Fruit fly (Drosophila melanogaster) whole organism, embryonic: Measurements from ENCODE around the gene Spn88Ea.
A peak's percentile ranks its signal among the peaks of the same experiment; 100 is the strongest.

Experiments
- Bgb ChIP-seq: fragments of 200-800 bp; sonication (Bioruptor generic); IDR thresholded peaks from 2 replicates; pipeline ENCODE4 v1.3.6; 2022; ENCODE audit warnings: missing biosample characterization, missing genetic modification characterization; ENCODE audit not compliant: partially characterized antibody
- Bteb2 ChIP-seq: fragments of 200-800 bp; sonication (Bioruptor generic); optimal IDR thresholded peaks from 2 replicates; lab custom pipeline; 2016; ENCODE audit warnings: missing biosample characterization, missing genetic modification characterization
- CG12104 ChIP-seq: fragments of 200-800 bp; sonication (Bioruptor generic); optimal IDR thresholded peaks from 3 replicates; lab custom pipeline; 2016; ENCODE audit warnings: missing biosample characterization, missing genetic modification characterization
- CG12155 ChIP-seq: fragments of 200-800 bp; sonication (Bioruptor generic); optimal IDR thresholded peaks from 3 replicates; lab custom pipeline; 2016; ENCODE audit warnings: missing biosample characterization, missing genetic modification characterization
- CG1603 ChIP-seq: fragments of 200-800 bp; sonication (Bioruptor generic); optimal IDR thresholded peaks from 2 replicates; lab custom pipeline; 2019; ENCODE audit warnings: missing biosample characterization, mild to moderate bottlenecking, missing genetic modification characterization, moderate library complexity
- CG33213 ChIP-seq: fragments of 200-800 bp; sonication (Bioruptor generic); optimal IDR thresholded peaks from 3 replicates; lab custom pipeline; 2016; ENCODE audit warnings: missing biosample characterization, missing genetic modification characterization
- CG3847 ChIP-seq: fragments of 200-800 bp; sonication (Bioruptor generic); IDR thresholded peaks from 2 replicates; pipeline ENCODE4 v1.3.6; 2022; ENCODE audit warnings: missing biosample characterization, missing genetic modification characterization
- CG4730 ChIP-seq: fragments of 200-800 bp; sonication (Bioruptor generic); IDR thresholded peaks from 2 replicates; pipeline ENCODE4 v1.3.6; 2022; ENCODE audit warnings: missing biosample characterization, missing genetic modification characterization
- CG7963 ChIP-seq: fragments of 200-800 bp; sonication (Bioruptor generic); IDR thresholded peaks from 3 replicates; pipeline ENCODE4 v1.3.6; 2022; ENCODE audit warnings: missing biosample characterization, missing genetic modification characterization; ENCODE audit not compliant: partially characterized antibody
- CG8290 ChIP-seq, 3 experiments: fragments of 200-800 bp; sonication (Bioruptor generic); optimal IDR thresholded peaks; 2 replicates each; lab custom pipeline; 2016 to 2019; ENCODE audit warnings: missing biosample characterization in 3 of 3, missing genetic modification characterization in 3 of 3, mild to moderate bottlenecking in 2 of 3, moderate library complexity in 1 of 3
- CG9437 ChIP-seq: fragments of 200-800 bp; sonication (Bioruptor generic); optimal IDR thresholded peaks from 2 replicates; lab custom pipeline; 2018; ENCODE audit warnings: missing biosample characterization, mild to moderate bottlenecking, missing genetic modification characterization
- D19A ChIP-seq: fragments of 200-800 bp; optimal IDR thresholded peaks from 3 replicates; lab custom pipeline; 2019; ENCODE audit warnings: missing biosample characterization, mild to moderate bottlenecking, missing genetic modification characterization, moderate library complexity
- Dll ChIP-seq: fragments of 200-800 bp; sonication (Bioruptor generic); IDR thresholded peaks from 4 replicates; pipeline ENCODE4 v1.3.6; 2022; ENCODE audit warnings: missing biosample characterization, missing genetic modification characterization; ENCODE audit not compliant: partially characterized antibody
- Dref ChIP-seq: fragments of 200-800 bp; sonication (Bioruptor generic); IDR thresholded peaks from 2 replicates; pipeline ENCODE4 v1.3.6; 2022; ENCODE audit warnings: missing biosample characterization, missing genetic modification characterization
- Hsf ChIP-seq: fragments of 200-800 bp; sonication (Bioruptor generic); optimal IDR thresholded peaks from 3 replicates; lab custom pipeline; 2016; ENCODE audit warnings: missing biosample characterization, missing genetic modification characterization
- MESR4 ChIP-seq: fragments of 200-800 bp; sonication (Bioruptor generic); optimal IDR thresholded peaks from 2 replicates; lab custom pipeline; 2018; ENCODE audit warnings: missing biosample characterization, mild to moderate bottlenecking, missing genetic modification characterization, moderate library complexity
- Meics ChIP-seq: fragments of 200-800 bp; sonication (Bioruptor generic); optimal IDR thresholded peaks from 2 replicates; lab custom pipeline; 2017; ENCODE audit warnings: missing biosample characterization, mild to moderate bottlenecking, missing genetic modification characterization
- Nf-YC ChIP-seq: fragments of 200-800 bp; optimal IDR thresholded peaks from 3 replicates; lab custom pipeline; 2019; ENCODE audit warnings: missing biosample characterization, mild to moderate bottlenecking, missing genetic modification characterization, moderate library complexity
- Oli ChIP-seq: fragments of 200-800 bp; sonication (Bioruptor generic); optimal IDR thresholded peaks from 2 replicates; lab custom pipeline; 2018; ENCODE audit warnings: missing biosample characterization, mild to moderate bottlenecking, missing genetic modification characterization, moderate library complexity
- Opbp ChIP-seq: fragments of 200-800 bp; sonication (Bioruptor generic); IDR thresholded peaks from 3 replicates; pipeline ENCODE4 v1.3.6; 2022; ENCODE audit warnings: missing biosample characterization, missing genetic modification characterization; ENCODE audit not compliant: partially characterized antibody
- Pdp1 ChIP-seq, 2 experiments: fragments of 200-800 bp; sonication (Bioruptor generic); optimal IDR thresholded peaks; 3 replicates each; lab custom pipeline; 2016; ENCODE audit warnings: missing biosample characterization in 2 of 2, missing genetic modification characterization in 2 of 2, mild to moderate bottlenecking in 1 of 2, moderate library complexity in 1 of 2
- Rfx ChIP-seq: fragments of 200-800 bp; sonication (Bioruptor generic); IDR thresholded peaks from 2 replicates; pipeline ENCODE4 v1.3.6; 2022; ENCODE audit warnings: missing biosample characterization, missing genetic modification characterization
- Scr ChIP-seq: fragments of 200-800 bp; sonication (Bioruptor generic); IDR thresholded peaks from 2 replicates; pipeline ENCODE4 v1.3.6; 2022; ENCODE audit warnings: missing biosample characterization, missing genetic modification characterization; ENCODE audit not compliant: partially characterized antibody
- Sin3A ChIP-seq: fragments of >200 bp; optimal IDR thresholded peaks from 2 replicates; lab custom pipeline; 2018
- Sry-δ ChIP-seq: fragments of 200-800 bp; sonication (Bioruptor generic); optimal IDR thresholded peaks from 2 replicates; lab custom pipeline; 2016; ENCODE audit warnings: missing biosample characterization, missing genetic modification characterization
- Vsx1 ChIP-seq: fragments of 200-800 bp; sonication (Bioruptor generic); optimal IDR thresholded peaks from 2 replicates; lab custom pipeline; 2017; ENCODE audit warnings: missing biosample characterization, mild to moderate bottlenecking, missing genetic modification characterization, missing genetic modification reagents
- amos ChIP-seq: fragments of 200-800 bp; sonication (Bioruptor generic); IDR thresholded peaks from 2 replicates; pipeline ENCODE4 v1.3.6; 2022; ENCODE audit warnings: missing biosample characterization, missing genetic modification characterization; ENCODE audit not compliant: partially characterized antibody
- bbx ChIP-seq: fragments of 200-800 bp; sonication (Bioruptor generic); IDR thresholded peaks from 2 replicates; pipeline ENCODE4 v1.3.6; 2022; ENCODE audit warnings: missing biosample characterization, missing genetic modification characterization; ENCODE audit not compliant: partially characterized antibody
- bowl ChIP-seq: fragments of 200-800 bp; sonication (Bioruptor generic); IDR thresholded peaks from 2 replicates; pipeline ENCODE4 v1.3.6; 2022; ENCODE audit warnings: missing biosample characterization, missing genetic modification characterization
- ci ChIP-seq: fragments of 200-800 bp; sonication (Bioruptor generic); IDR thresholded peaks from 3 replicates; pipeline ENCODE4 v1.3.6; 2022; ENCODE audit warnings: missing biosample characterization, missing genetic modification characterization
- inv ChIP-seq: fragments of 200-800 bp; sonication (Bioruptor generic); IDR thresholded peaks from 2 replicates; pipeline ENCODE4 v1.3.6; 2022; ENCODE audit warnings: missing biosample characterization, missing genetic modification characterization; ENCODE audit not compliant: partially characterized antibody
- jumu ChIP-seq: fragments of 200-800 bp; sonication (Bioruptor generic); optimal IDR thresholded peaks from 3 replicates; lab custom pipeline; 2016; ENCODE audit warnings: missing biosample characterization, missing genetic modification characterization
- kah ChIP-seq: fragments of 200-800 bp; sonication (Bioruptor generic); optimal IDR thresholded peaks from 2 replicates; lab custom pipeline; 2018; ENCODE audit warnings: missing biosample characterization, mild to moderate bottlenecking, missing genetic modification characterization
- knrl ChIP-seq: fragments of 200-800 bp; sonication (Bioruptor generic); IDR thresholded peaks from 3 replicates; pipeline ENCODE4 v1.3.6; 2022; ENCODE audit warnings: missing biosample characterization, missing genetic modification characterization; ENCODE audit not compliant: partially characterized antibody
- onecut ChIP-seq: fragments of 200-800 bp; sonication (Bioruptor generic); IDR thresholded peaks from 2 replicates; pipeline ENCODE4 v1.3.6; 2022; ENCODE audit warnings: missing biosample characterization, missing genetic modification characterization
- org-1 ChIP-seq: fragments of 200-800 bp; sonication (Bioruptor generic); optimal IDR thresholded peaks from 2 replicates; lab custom pipeline; 2017; ENCODE audit warnings: missing biosample characterization, missing genetic modification characterization
- repo ChIP-seq: fragments of 200-800 bp; sonication (Bioruptor generic); optimal IDR thresholded peaks from 2 replicates; lab custom pipeline; 2016; ENCODE audit warnings: missing biosample characterization, missing genetic modification characterization
- sd ChIP-seq: fragments of 200-800 bp; sonication (Bioruptor generic); optimal IDR thresholded peaks from 3 replicates; lab custom pipeline; 2018; ENCODE audit warnings: missing biosample characterization, mild to moderate bottlenecking, missing genetic modification characterization, moderate library complexity
- sna ChIP-seq: fragments of 200-800 bp; sonication (Bioruptor generic); IDR thresholded peaks from 2 replicates; pipeline ENCODE4 v1.3.6; 2022; ENCODE audit warnings: missing biosample characterization, missing genetic modification characterization; ENCODE audit not compliant: partially characterized antibody
- stwl ChIP-seq: fragments of 200-800 bp; sonication (Bioruptor generic); optimal IDR thresholded peaks from 3 replicates; lab custom pipeline; 2018; ENCODE audit warnings: missing biosample characterization, mild to moderate bottlenecking, missing genetic modification characterization, moderate library complexity
- tna ChIP-seq: fragments of 200-800 bp; sonication (Bioruptor generic); IDR thresholded peaks from 2 replicates; pipeline ENCODE4 v1.3.6; 2022; ENCODE audit warnings: missing biosample characterization, missing genetic modification characterization; ENCODE audit not compliant: partially characterized antibody
- trem ChIP-seq: fragments of 200-800 bp; optimal IDR thresholded peaks from 3 replicates; lab custom pipeline; 2019; ENCODE audit warnings: missing biosample characterization, mild to moderate bottlenecking, missing genetic modification characterization, moderate library complexity
- tx ChIP-seq: fragments of 200-800 bp; sonication (Bioruptor generic); optimal IDR thresholded peaks from 2 replicates; lab custom pipeline; 2016; ENCODE audit warnings: missing biosample characterization, missing genetic modification characterization
- unc-4 ChIP-seq: fragments of 200-800 bp; sonication (Bioruptor generic); IDR thresholded peaks from 2 replicates; pipeline ENCODE4 v1.3.6; 2022; ENCODE audit warnings: missing biosample characterization, missing genetic modification characterization; ENCODE audit not compliant: partially characterized antibody
- vnd ChIP-seq: fragments of 200-800 bp; sonication (Bioruptor generic); IDR thresholded peaks from 3 replicates; pipeline ENCODE4 v1.3.6; 2022; ENCODE audit warnings: missing biosample characterization, missing genetic modification characterization; ENCODE audit not compliant: partially characterized antibody
- zen2 ChIP-seq: fragments of 200-800 bp; sonication (Bioruptor generic); IDR thresholded peaks from 3 replicates; pipeline ENCODE4 v1.3.6; 2022; ENCODE audit warnings: missing biosample characterization, missing genetic modification characterization; ENCODE audit not compliant: partially characterized antibody

The Spn88Ea gene

DNA sequence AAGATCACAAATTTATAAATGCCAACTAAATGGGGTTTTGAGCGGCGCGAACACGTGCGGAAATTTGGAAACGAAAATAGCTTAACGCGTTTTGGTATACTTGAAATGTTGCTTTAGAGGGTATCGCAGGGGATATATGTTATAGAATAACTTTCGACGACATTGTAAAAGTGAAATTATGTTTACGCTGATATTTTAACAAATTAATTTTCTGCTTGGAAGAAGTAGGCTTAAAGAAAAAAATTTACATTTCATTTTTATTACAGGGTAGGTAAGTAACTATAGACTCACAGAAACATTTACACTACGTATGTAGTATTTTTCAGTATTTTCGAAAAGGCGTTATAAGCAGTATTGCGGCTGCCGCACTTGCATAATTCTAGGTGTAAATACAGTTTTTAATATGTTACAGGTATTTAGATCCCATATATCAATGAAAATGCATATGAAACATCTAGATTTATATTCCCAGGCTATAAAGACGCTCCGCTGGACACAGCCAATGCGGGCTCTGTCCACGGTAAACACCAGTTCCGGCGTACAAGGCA lies 23.2 kb upstream of the Spn88Ea start, which contains the start of the genes Art3 and mRpS10 (continued):
- TF ChIP-seq CG4730 (GFP tag; lab: Robert Waterston, UW) (peak; percentile 100), CG12104 (GFP tag; lab: Kevin White, UChicago) (peak; percentile 100), Hsf (peak; percentile 100), ci (peak; percentile 100), sd (tag; lab: Kevin White, UChicago) (peak; percentile 99), tna (GFP tag; lab: Robert Waterston, UW) (0 out of 2 replicates have a peak, but pooled peaks have one; percentile 10)

DNA sequence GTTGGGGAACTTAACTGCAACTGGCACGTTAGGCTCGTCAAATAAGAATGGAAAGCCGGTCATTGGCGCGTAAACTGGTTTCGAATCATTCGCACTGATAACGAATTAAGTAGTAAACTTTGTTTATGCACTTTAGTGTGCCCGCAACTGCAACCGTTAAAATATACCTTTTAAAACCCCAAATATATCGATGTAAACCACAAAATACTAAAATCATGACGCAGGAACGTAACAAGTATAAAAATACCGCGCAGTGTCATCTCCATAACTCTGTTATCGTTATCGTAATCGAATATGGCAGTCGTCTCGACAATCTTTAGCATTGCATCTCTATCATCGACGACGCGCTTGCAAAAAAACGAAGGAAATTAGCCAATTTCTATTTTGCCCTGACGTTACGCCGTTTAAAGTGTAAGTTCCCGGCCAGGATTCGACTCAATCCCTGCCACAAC lies 19.1 kb upstream of the Spn88Ea start, which contains the start of the genes CG31344 and Caf1-55:
CG31344 (minus strand) TSS at position 51 of the 452 bp plus-strand sequence.
Caf1-55 (plus strand) TSS at position 298 of the 452 bp plus-strand sequence.
- TF ChIP-seq jumu (GFP tag; lab: Kevin White, UChicago) (peak; percentile 9), CG33213 (peak; percentile 20), Sry-δ (GFP tag; lab: Kevin White, UChicago) (peak; percentile 97), tx (peak; percentile 24), onecut (GFP tag; lab: Robert Waterston, UW) (no peak), trem (tag; lab: Kevin White, UChicago) (peak; percentile 85), Oli (tag; lab: Kevin White, UChicago) (no peak), Sin3A (lab: Kevin White, UChicago) (peak; percentile 70), Dll (GFP tag; lab: Robert Waterston, UW) (peak; percentile 86), org-1 (GFP tag; lab: Kevin White, UChicago) (no peak), CG7963 (peak; percentile 79; the same call in 2 of the 3 replicates), Rfx (0 out of 2 replicates have a peak, but pooled peaks have one; percentile 18), inv (GFP tag; lab: Robert Waterston, UW) (peak; percentile 58; the same call in 1 of the 2 replicates), Bteb2 (GFP tag; lab: Kevin White, UChicago) (peak; percentile 8), kah (GFP tag; lab: Kevin White, UChicago) (no peak), sna (GFP tag; lab: Robert Waterston, UW) (peak; percentile 72), Dref (peak; percentile 92), repo (GFP tag; lab: Kevin White, UChicago) (no peak), bbx (GFP tag; lab: Robert Waterston, UW) (peak; percentile 84), Meics (no peak), Vsx1 (peak; percentile 16), CG8290 (GFP tag; optimal IDR thresholded peaks at IDR 0.05; lab: Kevin White, UChicago) (no peak), CG8290 (tag; optimal IDR thresholded peaks at IDR 0.05; lab: Kevin White, UChicago) (no peak), Opbp (GFP tag; lab: Robert Waterston, UW) (peak; percentile 49; the same call in 1 of the 3 replicates), bowl (GFP tag; lab: Robert Waterston, UW) (no peak), MESR4 (GFP tag; lab: Kevin White, UChicago) (peak; percentile 65), CG1603 (tag; lab: Kevin White, UChicago) (peak; percentile 84), knrl (GFP tag; lab: Robert Waterston, UW) (peak; percentile 79), Nf-YC (tag; lab: Kevin White, UChicago) (peak; percentile 9), vnd (GFP tag; lab: Robert Waterston, UW) (peak; percentile 61; the same call in 2 of the 3 replicates), D19A (no peak), unc-4 (GFP tag; lab: Robert Waterston, UW) (peak; percentile 84), CG3847 (GFP tag; lab: Robert Waterston, UW) (peak; percentile 38; the same call in 1 of the 2 replicates), stwl (tag; lab: Kevin White, UChicago) (peak; percentile 69), CG9437 (peak; percentile 79), Pdp1 (GFP tag; optimal IDR thresholded peaks at IDR 0.05; lab: Kevin White, UChicago) (peak in 1 of 2 experiments; percentile 60), zen2 (GFP tag; lab: Robert Waterston, UW) (peak; percentile 76), Scr (GFP tag; lab: Robert Waterston, UW) (peak; percentile 74), Bgb (GFP tag; lab: Robert Waterston, UW) (peak; percentile 87), amos (GFP tag; lab: Robert Waterston, UW) (peak; percentile 78), CG12155 (GFP tag; lab: Kevin White, UChicago) (peak; percentile 12)
